Fruit fly (Drosophila melanogaster) whole organism, prepupa: ENCODE data around the gene Polr1B.

Experiments used
- CG10669 ChIP-seq: fragments of 200-800 bp; sonication (Bioruptor generic); optimal IDR thresholded peaks from 3 replicates; lab custom pipeline; 2018; ENCODE audit warnings: missing biosample characterization, mild to moderate bottlenecking, missing genetic modification characterization, moderate library complexity
- CG11902 ChIP-seq: fragments of 200-800 bp; sonication (Bioruptor generic); optimal IDR thresholded peaks from 3 replicates; lab custom pipeline; 2016; ENCODE audit warnings: missing biosample characterization, missing genetic modification characterization
- CG15336 ChIP-seq: fragments of 200-800 bp; sonication (Bioruptor generic); IDR thresholded peaks from 2 replicates; pipeline ENCODE4 v1.3.6; 2022; ENCODE audit warnings: missing biosample characterization, missing genetic modification characterization
- CG16779 ChIP-seq: fragments of 200-800 bp; sonication (Bioruptor generic); optimal IDR thresholded peaks from 3 replicates; lab custom pipeline; 2017; ENCODE audit warnings: missing biosample characterization, mild to moderate bottlenecking, missing genetic modification characterization
- CG31627 ChIP-seq: fragments of 200-800 bp; sonication (Bioruptor generic); optimal IDR thresholded peaks from 3 replicates; lab custom pipeline; 2016; ENCODE audit warnings: missing biosample characterization, missing genetic modification characterization
- CG32006 ChIP-seq: fragments of 200-800 bp; sonication (Bioruptor generic); optimal IDR thresholded peaks from 3 replicates; lab custom pipeline; 2017; ENCODE audit warnings: missing biosample characterization, mild to moderate bottlenecking, missing genetic modification characterization
- CG34406 ChIP-seq: fragments of 200-800 bp; sonication (Bioruptor generic); optimal IDR thresholded peaks from 3 replicates; lab custom pipeline; 2016; ENCODE audit warnings: missing biosample characterization, missing genetic modification characterization
- CG4318 ChIP-seq: fragments of 200-800 bp; sonication (Bioruptor generic); optimal IDR thresholded peaks from 3 replicates; lab custom pipeline; 2017; ENCODE audit warnings: missing biosample characterization, mild to moderate bottlenecking, missing genetic modification characterization
- CG6163 ChIP-seq: fragments of 200-800 bp; sonication (Bioruptor generic); IDR thresholded peaks from 3 replicates; pipeline ENCODE4 v1.3.6; 2022; ENCODE audit warnings: missing biosample characterization, missing genetic modification characterization
- CG6276 ChIP-seq: fragments of 200-800 bp; sonication (Bioruptor generic); optimal IDR thresholded peaks from 2 replicates; lab custom pipeline; 2017; ENCODE audit warnings: missing biosample characterization, mild to moderate bottlenecking, missing genetic modification characterization
- CG6792 ChIP-seq: fragments of 200-800 bp; sonication (Bioruptor generic); optimal IDR thresholded peaks from 3 replicates; lab custom pipeline; 2016; ENCODE audit warnings: missing biosample characterization, missing genetic modification characterization
- CG6808 ChIP-seq: fragments of 200-800 bp; sonication (Bioruptor generic); optimal IDR thresholded peaks from 3 replicates; lab custom pipeline; 2017; ENCODE audit warnings: missing biosample characterization, missing genetic modification characterization, mild to moderate bottlenecking, moderate library complexity, missing genetic modification reagents
- Eip75B ChIP-seq: fragments of 200-800 bp; sonication (Bioruptor generic); optimal IDR thresholded peaks from 3 replicates; lab custom pipeline; 2016; ENCODE audit warnings: missing biosample characterization, missing genetic modification characterization
- Eip78C ChIP-seq: fragments of 200-800 bp; sonication (Bioruptor generic); peaks from one replicate; lab custom pipeline; 2016; ENCODE audit warnings: missing biosample characterization, missing genetic modification characterization
- Eip93F ChIP-seq: fragments of 200-800 bp; sonication (Bioruptor generic); optimal IDR thresholded peaks from 2 replicates; lab custom pipeline; 2016; ENCODE audit warnings: missing biosample characterization, mild to moderate bottlenecking, missing genetic modification characterization
- Ets21C ChIP-seq: fragments of 200-800 bp; sonication (Bioruptor generic); optimal IDR thresholded peaks from 3 replicates; lab custom pipeline; 2016; ENCODE audit warnings: missing biosample characterization, missing genetic modification characterization
- Ets96B ChIP-seq: fragments of 200-800 bp; optimal IDR thresholded peaks from 2 replicates; lab custom pipeline; 2019; ENCODE audit warnings: missing biosample characterization, mild to moderate bottlenecking, missing genetic modification characterization, moderate library complexity
- Hr4 ChIP-seq: fragments of 200-800 bp; sonication (Bioruptor generic); optimal IDR thresholded peaks from 3 replicates; lab custom pipeline; 2016; ENCODE audit warnings: missing biosample characterization, missing genetic modification characterization
- Lpt ChIP-seq: fragments of 200-800 bp; sonication (Bioruptor generic); optimal IDR thresholded peaks from 3 replicates; lab custom pipeline; 2016; ENCODE audit warnings: missing biosample characterization, missing genetic modification characterization
- Met ChIP-seq: fragments of 200-800 bp; sonication (Bioruptor generic); optimal IDR thresholded peaks from 3 replicates; lab custom pipeline; 2016; ENCODE audit warnings: missing biosample characterization, missing genetic modification characterization
- OdsH ChIP-seq: fragments of 200-800 bp; sonication (Bioruptor generic); optimal IDR thresholded peaks from 3 replicates; lab custom pipeline; 2016; ENCODE audit warnings: missing biosample characterization, missing genetic modification characterization
- Sox102F ChIP-seq: fragments of 200-800 bp; sonication (Bioruptor generic); optimal IDR thresholded peaks from 2 replicates; lab custom pipeline; 2016; ENCODE audit warnings: missing biosample characterization, mild to moderate bottlenecking, missing genetic modification characterization
- Sox14 ChIP-seq: fragments of 200-800 bp; sonication (Bioruptor generic); optimal IDR thresholded peaks from 3 replicates; lab custom pipeline; 2016; ENCODE audit warnings: missing biosample characterization, missing genetic modification characterization
- achi ChIP-seq: fragments of 200-800 bp; sonication (Bioruptor generic); optimal IDR thresholded peaks from 3 replicates; lab custom pipeline; 2016; ENCODE audit warnings: missing biosample characterization, missing genetic modification characterization
- cyc ChIP-seq: fragments of 200-800 bp; sonication (Bioruptor generic); optimal IDR thresholded peaks from 3 replicates; lab custom pipeline; 2016; ENCODE audit warnings: missing biosample characterization, missing genetic modification characterization
- dac ChIP-seq: fragments of 200-800 bp; sonication (Bioruptor generic); optimal IDR thresholded peaks from 2 replicates; lab custom pipeline; 2017; ENCODE audit warnings: missing biosample characterization, mild to moderate bottlenecking, missing genetic modification characterization
- dsx ChIP-seq: fragments of 200-800 bp; optimal IDR thresholded peaks from 3 replicates; lab custom pipeline; 2019; ENCODE audit warnings: missing biosample characterization, mild to moderate bottlenecking, missing genetic modification characterization, moderate library complexity; ENCODE audit not compliant: poor library complexity, severe bottlenecking
- esn ChIP-seq: fragments of 200-800 bp; sonication (Bioruptor generic); optimal IDR thresholded peaks from 2 replicates; lab custom pipeline; 2016; ENCODE audit warnings: missing biosample characterization, mild to moderate bottlenecking, missing genetic modification characterization, moderate library complexity
- fkh ChIP-seq: fragments of 200-800 bp; sonication (Bioruptor generic); optimal IDR thresholded peaks from 3 replicates; lab custom pipeline; 2017; ENCODE audit warnings: missing biosample characterization, mild to moderate bottlenecking, missing genetic modification characterization, moderate library complexity
- lz ChIP-seq: fragments of 200-800 bp; sonication (Bioruptor generic); optimal IDR thresholded peaks from 3 replicates; lab custom pipeline; 2016; ENCODE audit warnings: missing biosample characterization, missing genetic modification characterization
- net ChIP-seq: fragments of 200-800 bp; sonication (Bioruptor generic); optimal IDR thresholded peaks from 3 replicates; lab custom pipeline; 2016; ENCODE audit warnings: missing biosample characterization, missing genetic modification characterization
- ss ChIP-seq, 2 experiments: fragments of 200-800 bp; sonication (Bioruptor generic); optimal IDR thresholded peaks; 2 replicates in 1 of 2; 3 replicates in 1 of 2; lab custom pipeline; 2017 to 2018; ENCODE audit warnings: mild to moderate bottlenecking in 2 of 2, missing biosample characterization in 2 of 2, missing genetic modification characterization in 2 of 2, moderate library complexity in 1 of 2
- svp ChIP-seq: fragments of 200-800 bp; sonication (Bioruptor generic); peaks from one replicate; lab custom pipeline; 2016; ENCODE audit warnings: missing biosample characterization, missing genetic modification characterization
- topi ChIP-seq: fragments of 200-800 bp; sonication (Bioruptor generic); optimal IDR thresholded peaks from 3 replicates; lab custom pipeline; 2016; ENCODE audit warnings: missing biosample characterization, missing genetic modification characterization
- vri ChIP-seq: fragments of 200-800 bp; sonication (Bioruptor generic); optimal IDR thresholded peaks from 3 replicates; lab custom pipeline; 2016; ENCODE audit warnings: missing biosample characterization, mild to moderate bottlenecking, missing genetic modification characterization

The Polr1B gene

DNA sequence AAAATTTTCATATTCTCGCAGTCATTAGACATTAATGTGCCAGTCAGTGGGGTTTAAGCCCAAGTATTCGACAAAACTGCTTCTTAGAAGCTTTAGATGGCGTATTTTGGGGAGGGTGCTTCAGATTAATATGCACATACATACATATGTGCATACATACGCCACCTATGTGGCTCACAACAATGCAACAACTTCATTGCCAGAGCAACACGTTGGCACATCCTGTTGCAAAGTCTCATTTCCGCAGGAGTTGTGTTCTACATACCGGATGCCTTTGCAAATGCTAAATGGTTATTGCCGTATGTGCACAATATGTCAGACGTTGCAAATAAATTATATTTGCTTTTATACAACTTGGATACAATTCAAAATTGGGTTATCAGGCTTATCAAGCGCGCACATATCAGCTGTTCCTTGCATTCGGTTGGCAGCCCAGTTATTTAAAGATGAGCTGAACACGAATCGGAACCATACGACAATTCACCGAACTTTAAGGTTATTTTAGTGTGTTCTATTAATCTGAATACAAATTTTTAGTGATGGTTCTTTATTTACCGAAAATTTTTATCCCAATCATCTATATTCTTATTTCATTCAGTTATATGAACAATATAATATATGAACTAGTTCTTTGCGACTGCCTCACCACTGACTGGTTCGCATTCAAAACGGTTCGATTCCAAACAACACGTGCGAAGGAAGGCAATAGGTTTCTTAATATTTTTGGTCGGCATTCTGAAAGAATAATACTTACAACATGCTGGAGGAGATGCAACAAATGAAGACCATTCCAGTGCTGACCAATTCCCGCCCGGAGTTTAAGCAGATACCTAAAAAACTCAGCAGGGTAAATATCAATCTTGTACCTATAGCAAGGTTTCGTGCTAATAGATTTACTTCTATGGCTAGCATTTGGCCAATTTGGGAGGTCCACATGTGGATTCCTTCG, at the start of gene Polr1B:
Polr1B (plus strand) TSS at position 659 of the 949 bp plus-strand sequence.
- TF ChIP-seq net (GFP tag; lab: Kevin White, UChicago) = no peak
- TF ChIP-seq esn (GFP tag; lab: Kevin White, UChicago) = peak; percentile 36
- TF ChIP-seq CG6163 (GFP tag; lab: Robert Waterston, UW) = peak; percentile 33; the same call in 1 of the 3 replicates
- TF ChIP-seq dac = no peak
- TF ChIP-seq OdsH = no peak
- peak; percentile 13 for TF ChIP-seq lz (GFP tag; lab: Kevin White, UChicago)

DNA sequence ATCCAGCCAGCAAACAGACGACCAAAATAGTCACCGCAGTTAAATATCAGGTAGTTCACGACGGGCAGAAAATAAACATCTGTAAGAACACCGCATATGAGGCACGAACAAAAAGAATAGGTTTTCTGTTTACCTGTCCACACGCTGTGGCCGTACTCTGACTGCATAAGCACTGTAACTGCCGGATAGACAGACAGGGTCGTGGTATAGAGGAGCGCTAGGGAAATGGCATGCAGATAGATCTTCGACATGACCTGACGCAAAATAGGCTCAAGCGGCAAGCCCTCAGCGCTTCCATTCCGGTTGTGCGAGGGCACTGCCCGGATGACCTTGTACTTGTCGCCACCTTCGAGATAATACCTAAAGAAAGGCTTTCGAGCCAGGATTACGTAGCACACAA, 47.9 kb upstream of the Polr1B start:
- TF ChIP-seq CG34406 (GFP tag; lab: Kevin White, UChicago) (no peak), Ets96B (tag; lab: Kevin White, UChicago) (no peak), CG6808 (GFP tag; lab: Kevin White, UChicago) (no peak), CG16779 (tag; lab: Kevin White, UChicago) (no peak), Sox102F (GFP tag; lab: Kevin White, UChicago) (no peak), CG6276 (no peak), ss (GFP tag; optimal IDR thresholded peaks at IDR 0.05; lab: Kevin White, UChicago) (no peak), CG11902 (GFP tag; lab: Kevin White, UChicago) (no peak), topi (GFP tag; lab: Kevin White, UChicago) (no peak), cyc (GFP tag; lab: Kevin White, UChicago) (no peak), CG15336 (GFP tag; lab: Robert Waterston, UW) (no peak), Met (GFP tag; lab: Kevin White, UChicago) (no peak), Lpt (GFP tag; lab: Kevin White, UChicago) (no peak)

DNA sequence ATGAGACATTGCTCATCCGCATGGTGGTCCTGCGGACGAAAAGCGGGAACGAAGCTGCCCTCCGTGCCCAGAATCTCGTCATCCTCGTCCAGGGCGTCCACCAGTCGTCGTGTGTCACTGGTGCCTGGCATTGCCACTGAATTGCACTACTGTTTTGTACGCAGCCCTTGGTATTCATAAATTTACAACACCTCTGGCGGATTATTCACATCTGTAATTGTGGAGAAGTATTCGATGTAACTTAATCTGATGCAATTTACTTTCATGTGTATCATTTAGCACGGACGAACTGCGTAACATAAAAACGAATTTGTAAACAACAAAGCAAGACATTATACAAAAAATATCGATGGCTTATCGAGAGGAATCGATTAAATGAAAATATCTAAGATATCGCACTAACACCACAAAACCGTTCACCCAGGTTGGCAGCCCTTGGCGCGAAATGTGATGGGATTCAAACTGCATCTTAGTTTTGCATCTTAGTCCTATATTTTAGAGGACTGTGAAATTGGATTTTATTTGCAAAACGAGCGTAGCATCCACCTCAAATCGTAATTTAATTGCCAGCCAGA, 46.4 kb upstream of the Polr1B start, which contains the start of gene Ent1:
Ent1 (minus strand) TSS at position 319 of the 575 bp plus-strand sequence.
- TF ChIP-seq fkh (GFP tag; lab: Kevin White, UChicago) = peak; percentile 52
- peak; percentile 74 for TF ChIP-seq Sox14 (GFP tag; lab: Kevin White, UChicago)
- peak; percentile 13 for TF ChIP-seq Eip78C
- TF ChIP-seq svp (GFP tag; lab: Kevin White, UChicago) = peak; percentile 59
- no peak for TF ChIP-seq CG6792
- no peak for TF ChIP-seq Ets21C (GFP tag; lab: Kevin White, UChicago)
- peak; percentile 7 for TF ChIP-seq vri (GFP tag; lab: Kevin White, UChicago)
- peak; percentile 48 for TF ChIP-seq dsx (GFP tag; lab: Kevin White, UChicago)
- TF ChIP-seq, all 60 proteins: peak for 6

- TF ChIP-seq CG4318 (no peak), CG32006 (GFP tag; lab: Kevin White, UChicago) (no peak), lz (GFP tag; lab: Kevin White, UChicago) (no peak), CG10669 (GFP tag; lab: Kevin White, UChicago) (no peak), CG31627 (GFP tag; lab: Kevin White, UChicago) (no peak), CG6808 (GFP tag; lab: Kevin White, UChicago) (no peak), Ets21C (GFP tag; lab: Kevin White, UChicago) (no peak), Eip93F (GFP tag; lab: Kevin White, UChicago) (no peak), Eip75B (GFP tag; lab: Kevin White, UChicago) (no peak), CG11902 (GFP tag; lab: Kevin White, UChicago) (no peak), achi (GFP tag; lab: Kevin White, UChicago) (no peak), Hr4 (GFP tag; lab: Kevin White, UChicago) (no peak), CG16779 (tag; lab: Kevin White, UChicago) (no peak)
- TF ChIP-seq, all 60 proteins: peak for 0
Observed at dm6 chr2L:366876-367275, 37.2 kb upstream of the Polr1B start.
